Fruit fly (Drosophila melanogaster) whole organism, embryonic: ENCODE measurements around the gene ball.

Experiments
- Atf6 ChIP-seq: fragments of 200-800 bp; sonication (Bioruptor generic); IDR thresholded peaks from 2 replicates; pipeline ENCODE4 v1.3.6; 2022; ENCODE audit warnings: missing biosample characterization, missing genetic modification characterization
- CG10147 ChIP-seq: fragments of 200-800 bp; sonication (Bioruptor generic); optimal IDR thresholded peaks from 2 replicates; lab custom pipeline; 2019; ENCODE audit warnings: missing biosample characterization, mild to moderate bottlenecking, missing genetic modification characterization, moderate library complexity
- CG12744 ChIP-seq: fragments of 200-800 bp; sonication (Bioruptor generic); optimal IDR thresholded peaks from 2 replicates; lab custom pipeline; 2016; ENCODE audit warnings: missing biosample characterization, missing genetic modification characterization
- CG12769 ChIP-seq: fragments of 200-800 bp; sonication (Bioruptor generic); optimal IDR thresholded peaks from 2 replicates; lab custom pipeline; 2019; ENCODE audit warnings: missing biosample characterization, mild to moderate bottlenecking, missing genetic modification characterization, moderate library complexity
- CG13775 ChIP-seq: fragments of 200-800 bp; sonication (Bioruptor generic); optimal IDR thresholded peaks from 3 replicates; lab custom pipeline; 2017; ENCODE audit warnings: missing biosample characterization, mild to moderate bottlenecking, missing genetic modification characterization
- CG31365 ChIP-seq: fragments of 200-800 bp; sonication (Bioruptor generic); optimal IDR thresholded peaks from 2 replicates; lab custom pipeline; 2018; ENCODE audit warnings: missing biosample characterization, mild to moderate bottlenecking, missing genetic modification characterization
- CG31441 ChIP-seq: fragments of 200-800 bp; sonication (Bioruptor generic); IDR thresholded peaks from 2 replicates; pipeline ENCODE4 v1.3.6; 2022; ENCODE audit warnings: missing biosample characterization, missing genetic modification characterization
- CG4282 ChIP-seq: fragments of 200-800 bp; sonication (Bioruptor generic); optimal IDR thresholded peaks from 2 replicates; lab custom pipeline; 2016; ENCODE audit warnings: missing biosample characterization, missing genetic modification characterization
- CG6654 ChIP-seq: fragments of 200-800 bp; sonication (Bioruptor generic); optimal IDR thresholded peaks from 2 replicates; lab custom pipeline; 2017; ENCODE audit warnings: missing biosample characterization, mild to moderate bottlenecking, missing genetic modification characterization
- CTCF ChIP-seq: fragments of 200-800 bp; sonication (Bioruptor generic); optimal IDR thresholded peaks from 2 replicates; lab custom pipeline; 2017; ENCODE audit warnings: missing biosample characterization, mild to moderate bottlenecking, missing genetic modification characterization, moderate library complexity
- CrebB ChIP-seq: fragments of 200-800 bp; sonication (Bioruptor generic); optimal IDR thresholded peaks from 3 replicates; lab custom pipeline; 2018; ENCODE audit warnings: missing biosample characterization, mild to moderate bottlenecking, missing genetic modification characterization
- Deaf1 ChIP-seq: fragments of 200-800 bp; optimal IDR thresholded peaks from 3 replicates; lab custom pipeline; 2019; ENCODE audit warnings: missing biosample characterization, mild to moderate bottlenecking, missing genetic modification characterization, moderate library complexity
- Drgx ChIP-seq: fragments of 200-800 bp; sonication (Bioruptor generic); IDR thresholded peaks from 2 replicates; pipeline ENCODE4 v1.3.6; 2022; ENCODE audit warnings: missing biosample characterization, missing genetic modification characterization
- E2f1 ChIP-seq: fragments of 200-800 bp; sonication (Bioruptor generic); IDR thresholded peaks from 2 replicates; pipeline ENCODE4 v1.3.6; 2022; ENCODE audit warnings: missing biosample characterization, missing genetic modification characterization
- E2f2 ChIP-seq: fragments of 200-800 bp; sonication (Bioruptor generic); IDR thresholded peaks from 2 replicates; pipeline ENCODE4 v1.3.6; 2022; ENCODE audit warnings: missing biosample characterization, missing genetic modification characterization
- HHEX ChIP-seq: fragments of 200-800 bp; sonication (Bioruptor generic); optimal IDR thresholded peaks from 3 replicates; lab custom pipeline; 2017; ENCODE audit warnings: missing biosample characterization, mild to moderate bottlenecking, missing genetic modification characterization, missing genetic modification reagents
- Hr51 ChIP-seq, 2 experiments: fragments of 200-800 bp; sonication (Bioruptor generic); optimal IDR thresholded peaks; 2 replicates in 1 of 2; 3 replicates in 1 of 2; lab custom pipeline; 2016 to 2018; ENCODE audit warnings: missing biosample characterization in 2 of 2, missing genetic modification characterization in 2 of 2, mild to moderate bottlenecking in 1 of 2, moderate library complexity in 1 of 2
- Hsf ChIP-seq: fragments of 200-800 bp; sonication (Bioruptor generic); optimal IDR thresholded peaks from 3 replicates; lab custom pipeline; 2016; ENCODE audit warnings: missing biosample characterization, missing genetic modification characterization
- Lim3 ChIP-seq: fragments of 200-800 bp; sonication (Bioruptor generic); IDR thresholded peaks from 2 replicates; pipeline ENCODE4 v1.3.6; 2022; ENCODE audit warnings: missing biosample characterization, missing genetic modification characterization
- MESR4 ChIP-seq: fragments of 200-800 bp; sonication (Bioruptor generic); optimal IDR thresholded peaks from 2 replicates; lab custom pipeline; 2018; ENCODE audit warnings: missing biosample characterization, mild to moderate bottlenecking, missing genetic modification characterization, moderate library complexity
- Max ChIP-seq: fragments of 200-800 bp; sonication (Bioruptor generic); optimal IDR thresholded peaks from 2 replicates; lab custom pipeline; 2016; ENCODE audit warnings: missing biosample characterization, mild to moderate bottlenecking, missing genetic modification characterization
- Med ChIP-seq: fragments of 200-800 bp; sonication (Bioruptor generic); peaks from one replicate; lab custom pipeline; 2016; ENCODE audit warnings: missing biosample characterization, missing genetic modification characterization, mild to moderate bottlenecking, inconsistent platforms, moderate library complexity
- NfI ChIP-seq: fragments of 200-800 bp; sonication (Bioruptor generic); optimal IDR thresholded peaks from 3 replicates; lab custom pipeline; 2018; ENCODE audit warnings: missing biosample characterization, mild to moderate bottlenecking, missing genetic modification characterization, moderate library complexity
- Ptx1 ChIP-seq: fragments of 200-800 bp; sonication (Bioruptor generic); IDR thresholded peaks from 2 replicates; pipeline ENCODE4 v1.3.6; 2022; ENCODE audit warnings: missing biosample characterization, missing genetic modification characterization
- Side ChIP-seq: fragments of 200-800 bp; sonication (Bioruptor generic); optimal IDR thresholded peaks from 2 replicates; lab custom pipeline; 2016; ENCODE audit warnings: missing biosample characterization, missing genetic modification characterization
- Sox100B ChIP-seq: fragments of 200-800 bp; sonication (Bioruptor generic); optimal IDR thresholded peaks from 3 replicates; lab custom pipeline; 2018; ENCODE audit warnings: missing biosample characterization, mild to moderate bottlenecking, missing genetic modification characterization
- Sox102F ChIP-seq: fragments of 200-800 bp; sonication (Bioruptor generic); optimal IDR thresholded peaks from 2 replicates; lab custom pipeline; 2018; ENCODE audit warnings: missing biosample characterization, mild to moderate bottlenecking, missing genetic modification characterization, moderate library complexity
- Ssrp ChIP-seq: fragments of 200-800 bp; sonication (Bioruptor generic); optimal IDR thresholded peaks from 2 replicates; lab custom pipeline; 2018; ENCODE audit warnings: missing biosample characterization, mild to moderate bottlenecking, missing genetic modification characterization, moderate library complexity
- Taf1 ChIP-seq: fragments of 200-800 bp; sonication (Bioruptor generic); IDR thresholded peaks from 2 replicates; pipeline ENCODE4 v1.3.6; 2022; ENCODE audit warnings: missing biosample characterization, missing genetic modification characterization
- Usf ChIP-seq: fragments of 200-800 bp; sonication (Bioruptor generic); optimal IDR thresholded peaks from 2 replicates; lab custom pipeline; 2017; ENCODE audit warnings: missing genotype, missing biosample characterization, missing genetic modification characterization
- Xrp1 ChIP-seq: fragments of 200-800 bp; sonication (Bioruptor generic); IDR thresholded peaks from 2 replicates; pipeline ENCODE4 v1.3.6; 2022; ENCODE audit warnings: missing biosample characterization, missing genetic modification characterization
- ab ChIP-seq: fragments of 200-800 bp; sonication (Bioruptor generic); optimal IDR thresholded peaks from 2 replicates; lab custom pipeline; 2016; ENCODE audit warnings: missing biosample characterization, missing genetic modification characterization
- al ChIP-seq: fragments of 200-800 bp; sonication (Bioruptor generic); IDR thresholded peaks from 2 replicates; pipeline ENCODE4 v1.3.6; 2022; ENCODE audit warnings: missing biosample characterization, missing genetic modification characterization
- ap ChIP-seq: fragments of 200-800 bp; sonication (Bioruptor generic); IDR thresholded peaks from 2 replicates; pipeline ENCODE4 v1.3.6; 2022; ENCODE audit warnings: missing biosample characterization, missing genetic modification characterization
- bcd ChIP-seq: fragments of 200-800 bp; sonication (Bioruptor generic); optimal IDR thresholded peaks from 2 replicates; lab custom pipeline; 2017; ENCODE audit warnings: missing biosample characterization, mild to moderate bottlenecking, missing genetic modification characterization
- cwo ChIP-seq: fragments of 200-800 bp; sonication (Bioruptor generic); optimal IDR thresholded peaks from 3 replicates; lab custom pipeline; 2017; ENCODE audit warnings: missing biosample characterization, missing genetic modification characterization, mild to moderate bottlenecking, moderate library complexity, missing genetic modification reagents
- dmrt99B ChIP-seq: fragments of 200-800 bp; sonication (Bioruptor generic); optimal IDR thresholded peaks from 2 replicates; lab custom pipeline; 2018; ENCODE audit warnings: missing biosample characterization, mild to moderate bottlenecking, missing genetic modification characterization, moderate library complexity
- fd96Cb ChIP-seq: fragments of 200-800 bp; sonication (Bioruptor generic); optimal IDR thresholded peaks from 2 replicates; lab custom pipeline; 2018; ENCODE audit warnings: missing biosample characterization, mild to moderate bottlenecking, missing genetic modification characterization, moderate library complexity
- gem ChIP-seq: fragments of 200-800 bp; sonication (Bioruptor generic); optimal IDR thresholded peaks from 2 replicates; lab custom pipeline; 2019; ENCODE audit warnings: missing biosample characterization, mild to moderate bottlenecking, missing genetic modification characterization, moderate library complexity
- grau ChIP-seq: fragments of 200-800 bp; optimal IDR thresholded peaks from 3 replicates; lab custom pipeline; 2019; ENCODE audit warnings: missing biosample characterization, mild to moderate bottlenecking, missing genetic modification characterization, moderate library complexity
- gsb ChIP-seq: fragments of 200-800 bp; sonication (Bioruptor generic); IDR thresholded peaks from 2 replicates; pipeline ENCODE4 v1.3.6; 2022; ENCODE audit warnings: missing biosample characterization, missing genetic modification characterization
- inv ChIP-seq: fragments of 200-800 bp; sonication (Bioruptor generic); IDR thresholded peaks from 2 replicates; pipeline ENCODE4 v1.3.6; 2022; ENCODE audit warnings: missing biosample characterization, missing genetic modification characterization; ENCODE audit not compliant: partially characterized antibody
- pho ChIP-seq: fragments of 200-800 bp; sonication (Bioruptor generic); optimal IDR thresholded peaks from 2 replicates; lab custom pipeline; 2016; ENCODE audit warnings: missing biosample characterization, missing genetic modification characterization
- sens-2 ChIP-seq: fragments of 200-800 bp; sonication (Bioruptor generic); IDR thresholded peaks from 2 replicates; pipeline ENCODE4 v1.3.6; 2022; ENCODE audit warnings: missing biosample characterization, missing genetic modification characterization
- sim ChIP-seq: fragments of 200-800 bp; sonication (Bioruptor generic); IDR thresholded peaks from 2 replicates; pipeline ENCODE4 v1.3.6; 2022; ENCODE audit warnings: missing biosample characterization, missing genetic modification characterization
- slbo ChIP-seq: fragments of 200-800 bp; sonication (Bioruptor generic); IDR thresholded peaks from 2 replicates; pipeline ENCODE4 v1.3.6; 2022; ENCODE audit warnings: missing biosample characterization, missing genetic modification characterization
- slou ChIP-seq: fragments of 200-800 bp; sonication (Bioruptor generic); optimal IDR thresholded peaks from 3 replicates; lab custom pipeline; 2016; ENCODE audit warnings: missing biosample characterization, missing genetic modification characterization
- tll ChIP-seq, 2 experiments: fragments of 200-800 bp in 1 of 2; fragments of >200 bp in 1 of 2; sonication (Bioruptor generic) in 1 of 2; optimal IDR thresholded peaks; 2 replicates each; lab custom pipeline; 2017 to 2019; ENCODE audit warnings: missing biosample characterization in 2 of 2, missing genetic modification characterization in 2 of 2, mild to moderate bottlenecking in 1 of 2, moderate library complexity in 1 of 2
- zen2 ChIP-seq: fragments of 200-800 bp; sonication (Bioruptor generic); IDR thresholded peaks from 3 replicates; pipeline ENCODE4 v1.3.6; 2022; ENCODE audit warnings: missing biosample characterization, missing genetic modification characterization; ENCODE audit not compliant: partially characterized antibody
- zfh2 ChIP-seq: fragments of 200-800 bp; sonication (Bioruptor generic); optimal IDR thresholded peaks from 2 replicates; lab custom pipeline; 2016; ENCODE audit warnings: missing biosample characterization, missing genetic modification characterization

ball gene

DNA sequence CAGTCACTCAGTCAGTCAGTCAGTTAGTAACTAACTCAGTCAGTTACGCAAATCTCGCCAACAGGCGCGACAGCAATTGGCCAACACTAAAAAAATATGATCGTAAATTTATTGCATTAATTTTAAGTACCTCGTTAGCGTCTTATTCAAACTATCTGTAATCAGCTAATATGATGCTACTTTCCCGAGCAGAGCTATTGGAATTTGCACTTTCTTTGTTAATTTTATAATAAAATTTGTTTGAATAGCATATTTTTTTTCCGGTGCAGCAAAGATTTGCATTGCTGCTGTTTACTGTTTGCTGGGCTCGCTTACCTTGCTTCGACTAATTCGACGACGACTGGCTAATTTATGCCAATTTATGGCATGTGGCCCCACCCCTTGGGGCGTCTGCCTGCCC, 23.5 kb upstream of the ball start (continued):
- TF ChIP-seq dmrt99B (tag; lab: Kevin White, UChicago), result peak; percentile 20
- TF ChIP-seq CG31365 (tag; lab: Kevin White, UChicago), result no peak
- peak; percentile 28 for TF ChIP-seq Med (GFP tag; lab: Kevin White, UChicago)
- TF ChIP-seq ap, result no peak
- no peak for TF ChIP-seq CTCF
- TF ChIP-seq E2f2 (GFP tag; lab: Robert Waterston, UW), result no peak
- no peak for TF ChIP-seq CG4282 (GFP tag; lab: Kevin White, UChicago)
- TF ChIP-seq tll (GFP tag; optimal IDR thresholded peaks at IDR 0.05; lab: Kevin White, UChicago), result no peak
- TF ChIP-seq Lim3 (GFP tag; lab: Robert Waterston, UW), result no peak
- no peak for TF ChIP-seq zfh2 (GFP tag; lab: Kevin White, UChicago)
- no peak for TF ChIP-seq Hsf (GFP tag; lab: Kevin White, UChicago)
- TF ChIP-seq HHEX (GFP tag; lab: Kevin White, UChicago), result no peak
- peak in 1 of 2 experiments; percentile 32 for TF ChIP-seq Hr51 (GFP tag; optimal IDR thresholded peaks at IDR 0.05; lab: Kevin White, UChicago)
- TF ChIP-seq grau (tag; lab: Kevin White, UChicago), result peak; percentile 7
- no peak for TF ChIP-seq sens-2
- peak; percentile 37; the same call in 1 of the 2 replicates for TF ChIP-seq Ptx1 (GFP tag; lab: Robert Waterston, UW)
- no peak for TF ChIP-seq Side (GFP tag; lab: Kevin White, UChicago)
- peak; percentile 28 for TF ChIP-seq Sox102F (GFP tag; lab: Kevin White, UChicago)
- 0 out of 2 replicates have a peak, but pooled peaks have one; percentile 22 for TF ChIP-seq CG31441 (GFP tag; lab: Robert Waterston, UW)
- TF ChIP-seq Taf1 (GFP tag; lab: Robert Waterston, UW), result no peak
- no peak for TF ChIP-seq sim (GFP tag; lab: Robert Waterston, UW)
- peak; percentile 5 for TF ChIP-seq gem
- TF ChIP-seq Drgx (GFP tag; lab: Robert Waterston, UW), result peak; percentile 68; the same call in 1 of the 2 replicates
- TF ChIP-seq slbo (GFP tag; lab: Robert Waterston, UW), result no peak
- TF ChIP-seq bcd (GFP tag; lab: Kevin White, UChicago), result no peak
- no peak for TF ChIP-seq CG10147 (GFP tag; lab: Kevin White, UChicago)
- TF ChIP-seq MESR4 (GFP tag; lab: Kevin White, UChicago), result no peak
- TF ChIP-seq, all 482 proteins: peak for 12

DNA sequence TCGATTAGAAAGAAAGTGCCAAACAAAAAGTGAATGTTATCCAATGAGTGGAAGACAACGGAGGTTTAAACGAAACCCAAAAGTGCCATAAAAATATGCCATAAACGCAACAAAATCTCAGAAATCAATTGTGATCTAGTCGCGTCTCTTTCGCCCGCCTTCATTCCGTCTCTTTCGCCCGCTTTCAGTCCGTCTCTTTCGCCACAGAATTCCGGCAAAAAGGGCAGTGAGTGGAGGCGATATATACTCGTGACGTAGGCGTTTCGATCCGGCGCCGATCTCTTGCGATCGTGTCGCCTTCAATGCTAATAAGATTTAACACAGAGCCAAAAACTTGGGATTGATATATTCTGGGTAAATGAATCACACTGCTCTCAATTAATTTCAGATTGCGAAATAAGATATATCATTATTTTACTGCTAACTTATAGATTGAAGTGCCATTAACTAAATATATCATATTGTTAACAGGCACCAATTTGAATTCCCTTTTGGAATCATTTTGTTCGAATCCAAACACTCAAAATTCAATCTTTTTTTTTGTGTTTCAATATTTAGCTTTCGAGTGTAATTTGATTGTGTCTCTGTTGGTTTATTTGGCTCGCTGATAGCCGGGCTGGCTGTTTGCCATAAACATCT, 21.6 kb upstream of the ball start:
- TF ChIP-seq cwo (GFP tag; lab: Kevin White, UChicago) (peak; percentile 21), Atf6 (GFP tag; lab: Robert Waterston, UW) (peak; percentile 53; the same call in 1 of the 2 replicates), slou (no peak), Usf (no peak), inv (GFP tag; lab: Robert Waterston, UW) (no peak), Ssrp (tag; lab: Kevin White, UChicago) (peak; percentile 25), gsb (no peak), al (GFP tag; lab: Robert Waterston, UW) (peak; percentile 53; the same call in 1 of the 2 replicates), Sox100B (GFP tag; lab: Kevin White, UChicago) (peak; percentile 32), Max (no peak), NfI (peak; percentile 58), zen2 (no peak), E2f1 (GFP tag; lab: Robert Waterston, UW) (0 out of 2 replicates have a peak, but pooled peaks have one; percentile 16), Deaf1 (tag; lab: Kevin White, UChicago) (peak; percentile 27), pho (GFP tag; lab: Kevin White, UChicago) (peak; percentile 2), CrebB (tag; lab: Kevin White, UChicago) (peak; percentile 3), fd96Cb (peak; percentile 49), CG12744 (GFP tag; lab: Kevin White, UChicago) (peak; percentile 40), CG12769 (peak; percentile 27), E2f2 (GFP tag; lab: Robert Waterston, UW) (0 out of 2 replicates have a peak, but pooled peaks have one; percentile 21), ab (peak; percentile 30), CG13775 (GFP tag; lab: Kevin White, UChicago) (peak; percentile 20), CG6654 (GFP tag; lab: Kevin White, UChicago) (no peak), Xrp1 (GFP tag; lab: Robert Waterston, UW) (0 out of 2 replicates have a peak, but pooled peaks have one; percentile 35)
